Worm (Caenorhabditis elegans) whole organism, L4 larva: ENCODE results near the gene Y38E10A.9.

Experiments used
- F10B5.3 ChIP-seq: sonication (generic microtip); optimal IDR thresholded peaks from 2 replicates; lab custom pipeline; 2016; ENCODE audit warnings: mild to moderate bottlenecking, missing genetic modification characterization, missing compliant biosample characterization
- F37D6.2 ChIP-seq: sonication (generic microtip); optimal IDR thresholded peaks from 2 replicates; lab custom pipeline; 2016; ENCODE audit warnings: mild to moderate bottlenecking, missing genetic modification characterization, missing compliant biosample characterization
- attf-4 ChIP-seq: sonication (generic microtip); optimal IDR thresholded peaks from 3 replicates; lab custom pipeline; 2017; ENCODE audit warnings: missing biosample characterization, missing genetic modification characterization
- ceh-62 ChIP-seq: sonication (generic microtip); optimal IDR thresholded peaks from 2 replicates; lab custom pipeline; 2017; ENCODE audit warnings: missing biosample characterization, missing genetic modification characterization
- lin-13 ChIP-seq: fragments of 150-350 bp; optimal IDR thresholded peaks from 2 replicates; lab custom pipeline; 2014; ENCODE audit warnings: missing biosample characterization, missing genetic modification reagents, missing genetic modification characterization
- lir-3 ChIP-seq: sonication (generic microtip); optimal IDR thresholded peaks from 2 replicates; lab custom pipeline; 2016; ENCODE audit warnings: mild to moderate bottlenecking, missing genetic modification characterization, missing compliant biosample characterization
- madf-9 ChIP-seq: fragments of 200-800 bp; sonication (Bioruptor generic); conservative IDR thresholded peaks from 2 replicates; pipeline ENCODE4 v1.3.6; 2022; ENCODE audit warnings: missing genetic modification reagents, missing genetic modification characterization, missing compliant biosample characterization
- nhr-102 ChIP-seq: sonication (generic microtip); optimal IDR thresholded peaks from 2 replicates; lab custom pipeline; 2016; ENCODE audit warnings: mild to moderate bottlenecking, missing genetic modification characterization, moderate library complexity, missing compliant biosample characterization
- nhr-237 ChIP-seq: sonication (generic microtip); optimal IDR thresholded peaks from 2 replicates; lab custom pipeline; 2017; ENCODE audit warnings: missing biosample characterization, missing genetic modification characterization
- pha-4 ChIP-seq, 2 experiments: fragments of 150-350 bp in 1 of 2; fragments of 200-800 bp in 1 of 2; sonication (Bioruptor generic) in 1 of 2; IDR thresholded peaks in 1 of 2; optimal IDR thresholded peaks in 1 of 2; 2 replicates each; pipeline versions ENCODE4 v1.3.6 to Lab custom; 2014 to 2022; ENCODE audit warnings: missing genetic modification characterization in 2 of 2, missing genetic modification reagents in 2 of 2, missing biosample characterization in 1 of 2, missing compliant biosample characterization in 1 of 2
- rbr-2 ChIP-seq: sonication (generic microtip); optimal IDR thresholded peaks from 2 replicates; lab custom pipeline; 2016; ENCODE audit warnings: missing genotype, missing genetic modification characterization, missing compliant biosample characterization
- set-16 ChIP-seq: fragments of 200-800 bp; sonication (Bioruptor generic); IDR thresholded peaks from 2 replicates; pipeline ENCODE4 v1.3.6; 2022; ENCODE audit warnings: missing genetic modification reagents, missing genetic modification characterization, missing compliant biosample characterization
- ztf-11 ChIP-seq: fragments of 150-350 bp; optimal IDR thresholded peaks from 2 replicates; lab custom pipeline; 2014; ENCODE audit warnings: missing biosample characterization, missing genetic modification characterization

DNA sequence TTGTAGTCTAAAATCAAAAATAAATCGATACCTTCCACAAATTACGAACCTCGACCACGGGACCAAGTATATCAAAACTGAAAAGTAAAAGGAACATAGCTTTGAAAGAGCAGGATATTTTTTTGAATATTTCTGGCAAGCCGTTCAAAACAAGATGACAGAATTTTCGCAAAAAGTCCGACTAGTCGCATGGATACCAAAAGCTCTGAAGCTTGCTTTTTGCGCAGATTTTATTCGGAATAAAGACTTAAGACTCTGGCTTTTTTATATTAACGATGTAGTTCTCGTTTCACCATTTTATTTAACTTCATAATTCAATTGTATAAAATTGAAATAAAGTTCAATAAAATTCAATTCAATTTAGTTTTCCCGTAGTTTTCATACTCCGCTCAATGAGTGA, 35.2 kb upstream of the Y38E10A.9 start, which contains the start of gene Y38E10A.2:
- TF ChIP-seq pha-4 (GFP tag; IDR thresholded peaks at IDR 0.05; lab: Robert Waterston, UW) (no peak), pha-4 (tag; optimal IDR thresholded peaks at IDR 0.05; lab: Kevin White, UChicago) (no peak), rbr-2 (no peak), nhr-102 (tag; lab: Kevin White, UChicago) (no peak), nhr-237 (tag; lab: Kevin White, UChicago) (no peak), set-16 (GFP tag; lab: Robert Waterston, UW) (no peak), F37D6.2 (tag; lab: Kevin White, UChicago) (no peak), lin-13 (GFP tag; lab: Kevin White, UChicago) (no peak), F10B5.3 (tag; lab: Kevin White, UChicago) (no peak), attf-4 (tag; lab: Kevin White, UChicago) (no peak), lir-3 (tag; lab: Kevin White, UChicago) (no peak), ceh-62 (tag; lab: Kevin White, UChicago) (no peak), ztf-11 (tag; lab: Kevin White, UChicago) (no peak), madf-9 (GFP tag; lab: Robert Waterston, UW) (no peak)
